Fruit fly (Drosophila melanogaster): ENCODE data around the gene ranshi.

Gene ranshi

dm6 chr3R:8694110-8694826 lies 35.2 kb downstream of the ranshi start:
- no peak for TF ChIP-seq CG8478 (optimal IDR thresholded peaks at IDR 0.05)
- no peak for TF ChIP-seq Dll (optimal IDR thresholded peaks at IDR 0.05)
- TF ChIP-seq psq (optimal IDR thresholded peaks at IDR 0.05), result no peak
- TF ChIP-seq usp (GFP tag; optimal IDR thresholded peaks at IDR 0.05), result no peak
- no peak for TF ChIP-seq EcR (GFP tag; optimal IDR thresholded peaks at IDR 0.05)
- no peak for TF ChIP-seq pan (optimal IDR thresholded peaks at IDR 0.05)

- TF ChIP-seq CG8478 (optimal IDR thresholded peaks at IDR 0.05) (no peak), usp (GFP tag; optimal IDR thresholded peaks at IDR 0.05) (no peak)
Measured at dm6 chr3R:8686446-8686845, 43.0 kb downstream of the ranshi start.

dm6 chr3R:8684328-8685177 lies 44.9 kb downstream of the ranshi start, which contains the start of gene CG44227:
TSS of gene CG44227 (minus strand) at chr3R:8685176.
- TF ChIP-seq psq (optimal IDR thresholded peaks at IDR 0.05) (no peak), pan (optimal IDR thresholded peaks at IDR 0.05) (no peak), CG8478 (optimal IDR thresholded peaks at IDR 0.05) (no peak), Dll (optimal IDR thresholded peaks at IDR 0.05) (no peak), EcR (GFP tag; optimal IDR thresholded peaks at IDR 0.05) (no peak), usp (GFP tag; optimal IDR thresholded peaks at IDR 0.05) (no peak)

- TF ChIP-seq pan (optimal IDR thresholded peaks at IDR 0.05) (no peak), Dll (optimal IDR thresholded peaks at IDR 0.05) (no peak), psq (optimal IDR thresholded peaks at IDR 0.05) (no peak), CG8478 (optimal IDR thresholded peaks at IDR 0.05) (no peak), EcR (GFP tag; optimal IDR thresholded peaks at IDR 0.05) (no peak), usp (GFP tag; optimal IDR thresholded peaks at IDR 0.05) (no peak)
Measured at dm6 chr3R:8683280-8683679, 46.2 kb downstream of the ranshi start.

- TF ChIP-seq pan (optimal IDR thresholded peaks at IDR 0.05), result no peak
- no peak for TF ChIP-seq usp (GFP tag; optimal IDR thresholded peaks at IDR 0.05)
- TF ChIP-seq EcR (GFP tag; optimal IDR thresholded peaks at IDR 0.05), result no peak
- no peak for TF ChIP-seq psq (optimal IDR thresholded peaks at IDR 0.05)
- TF ChIP-seq Dll (optimal IDR thresholded peaks at IDR 0.05), result no peak
- no peak for TF ChIP-seq CG8478 (optimal IDR thresholded peaks at IDR 0.05)
Measured at dm6 chr3R:8680611-8681010, 48.9 kb downstream of the ranshi start.

- TF ChIP-seq psq (optimal IDR thresholded peaks at IDR 0.05), result no peak
- no peak for TF ChIP-seq Dll (optimal IDR thresholded peaks at IDR 0.05)
- TF ChIP-seq CG8478 (optimal IDR thresholded peaks at IDR 0.05), result no peak
- no peak for TF ChIP-seq EcR (GFP tag; optimal IDR thresholded peaks at IDR 0.05)
- no peak for TF ChIP-seq usp (GFP tag; optimal IDR thresholded peaks at IDR 0.05)
- no peak for TF ChIP-seq pan (optimal IDR thresholded peaks at IDR 0.05)
Measured at dm6 chr3R:8679934-8680333, 49.6 kb downstream of the ranshi start, which contains the start of gene CG33325. TSS of gene CG33325 (minus strand) at chr3R:8680034.

Data from whole organism.